Worm (Caenorhabditis elegans): ENCODE data around the gene R01H10.4.

- TF ChIP-seq pha-4 (tag; optimal IDR thresholded peaks at IDR 0.05) = no peak
- TF ChIP-seq eyg-1 (tag; optimal IDR thresholded peaks at IDR 0.05) = no peak
- no peak for TF ChIP-seq ref-2 (tag; optimal IDR thresholded peaks at IDR 0.05)
- TF ChIP-seq nhr-11 (tag; optimal IDR thresholded peaks at IDR 0.05) = no peak
Observed at ce11 chrIII:10233979-10234378, 20.6 kb upstream of the R01H10.4 start, which contains the start of gene paml-1.
